Fruit fly (Drosophila melanogaster) whole organism, pupa: ENCODE results near the gene Tip60.
A peak's percentile ranks its signal among the peaks of the same experiment; 100 is the strongest.

Experiments
- CG10348 ChIP-seq: fragments of 200-800 bp; sonication (Bioruptor generic); IDR thresholded peaks from 2 replicates; pipeline ENCODE4 v1.3.6; 2022; ENCODE audit warnings: missing biosample characterization, missing genetic modification characterization
- CG12605 ChIP-seq: fragments of 200-800 bp; sonication (Bioruptor generic); IDR thresholded peaks from 2 replicates; pipeline ENCODE4 v1.3.6; 2022; ENCODE audit warnings: missing biosample characterization, missing genetic modification characterization
- CG13204 ChIP-seq: fragments of 200-800 bp; sonication (Bioruptor generic); optimal IDR thresholded peaks from 2 replicates; lab custom pipeline; 2018; ENCODE audit warnings: missing biosample characterization, mild to moderate bottlenecking, missing genetic modification characterization, moderate library complexity
- CG14655 ChIP-seq: fragments of 200-800 bp; sonication (Bioruptor generic); optimal IDR thresholded peaks from 3 replicates; lab custom pipeline; 2017; ENCODE audit warnings: mild to moderate bottlenecking, missing biosample characterization, missing genetic modification reagents, missing genetic modification characterization
- CG15710 ChIP-seq: fragments of 200-800 bp; sonication (Bioruptor generic); optimal IDR thresholded peaks from 2 replicates; lab custom pipeline; 2018; ENCODE audit warnings: missing biosample characterization, mild to moderate bottlenecking, missing genetic modification characterization, moderate library complexity
- CG17806 ChIP-seq: fragments of 200-800 bp; sonication (Bioruptor generic); optimal IDR thresholded peaks from 2 replicates; lab custom pipeline; 2018; ENCODE audit warnings: missing biosample characterization, mild to moderate bottlenecking, missing genetic modification characterization, moderate library complexity
- CG32121 ChIP-seq: fragments of 200-800 bp; sonication (Bioruptor generic); IDR thresholded peaks from 2 replicates; pipeline ENCODE4 v1.3.6; 2022; ENCODE audit warnings: missing biosample characterization, missing genetic modification characterization
- CG34367 ChIP-seq: fragments of 200-800 bp; sonication (Bioruptor generic); optimal IDR thresholded peaks from 2 replicates; lab custom pipeline; 2018; ENCODE audit warnings: missing biosample characterization, mild to moderate bottlenecking, missing genetic modification characterization
- CG4496 ChIP-seq: fragments of 200-800 bp; sonication (Bioruptor generic); IDR thresholded peaks from 3 replicates; pipeline ENCODE4 v1.3.6; 2022; ENCODE audit warnings: missing biosample characterization, missing genetic modification characterization
- CG8159 ChIP-seq: fragments of 200-800 bp; sonication (Bioruptor generic); optimal IDR thresholded peaks from 3 replicates; lab custom pipeline; 2018; ENCODE audit warnings: missing biosample characterization, mild to moderate bottlenecking, missing genetic modification characterization, moderate library complexity
- CG8301 ChIP-seq: fragments of 200-800 bp; sonication (Bioruptor generic); optimal IDR thresholded peaks from 2 replicates; lab custom pipeline; 2018; ENCODE audit warnings: missing biosample characterization, mild to moderate bottlenecking, missing genetic modification characterization
- CG9948 ChIP-seq: fragments of 200-800 bp; sonication (Bioruptor generic); optimal IDR thresholded peaks from 2 replicates; lab custom pipeline; 2018; ENCODE audit warnings: missing biosample characterization, mild to moderate bottlenecking, missing genetic modification characterization, moderate library complexity
- D1 ChIP-seq: fragments of 200-800 bp; sonication (Bioruptor generic); optimal IDR thresholded peaks from 2 replicates; lab custom pipeline; 2018; ENCODE audit warnings: missing biosample characterization, mild to moderate bottlenecking, missing genetic modification characterization, moderate library complexity
- EcR ChIP-seq: fragments of 200-800 bp; sonication (Bioruptor generic); optimal IDR thresholded peaks from 3 replicates; lab custom pipeline; 2019; ENCODE audit warnings: missing biosample characterization, missing genetic modification characterization, mild to moderate bottlenecking, moderate library complexity, missing genetic modification reagents
- Ets98B ChIP-seq: fragments of 200-800 bp; sonication (Bioruptor generic); IDR thresholded peaks from 2 replicates; pipeline ENCODE4 v1.3.6; 2022; ENCODE audit warnings: missing biosample characterization, missing genetic modification characterization
- Pif1A ChIP-seq: fragments of 200-800 bp; sonication (Bioruptor generic); optimal IDR thresholded peaks from 3 replicates; lab custom pipeline; 2016; ENCODE audit warnings: missing biosample characterization, missing genetic modification characterization
- Pif1B ChIP-seq: fragments of 200-800 bp; sonication (Bioruptor generic); optimal IDR thresholded peaks from 3 replicates; lab custom pipeline; 2016; ENCODE audit warnings: missing biosample characterization, missing genetic modification characterization
- Snoo ChIP-seq: fragments of 200-800 bp; sonication (Bioruptor generic); optimal IDR thresholded peaks from 3 replicates; lab custom pipeline; 2017; ENCODE audit warnings: missing biosample characterization, mild to moderate bottlenecking, missing genetic modification characterization, inconsistent platforms
- fd96Ca ChIP-seq: fragments of 200-800 bp; sonication (Bioruptor generic); IDR thresholded peaks from 3 replicates; pipeline ENCODE4 v1.3.6; 2022; ENCODE audit warnings: missing biosample characterization, missing genetic modification characterization
- gl ChIP-seq: fragments of 200-800 bp; sonication (Bioruptor generic); optimal IDR thresholded peaks from 2 replicates; lab custom pipeline; 2018; ENCODE audit warnings: missing biosample characterization, mild to moderate bottlenecking, missing genetic modification characterization
- rn ChIP-seq: fragments of 200-800 bp; sonication (Bioruptor generic); IDR thresholded peaks from 2 replicates; pipeline ENCODE4 v1.3.6; 2022; ENCODE audit warnings: missing biosample characterization, missing genetic modification characterization

Gene Tip60

dm6 chrX:4108612-4109173 is 8.6 kb downstream of the Tip60 start:
- peak; percentile 97 for TF ChIP-seq EcR
- no peak for TF ChIP-seq CG17806 (tag; lab: Kevin White, UChicago)
- TF ChIP-seq, all 21 proteins: peak for 1

- peak; percentile 64 for TF ChIP-seq CG15710 (tag; lab: Kevin White, UChicago)
- TF ChIP-seq CG10348 (GFP tag; lab: Robert Waterston, UW): no peak
- TF ChIP-seq CG4496 (GFP tag; lab: Robert Waterston, UW): no peak
- TF ChIP-seq Pif1A (GFP tag; lab: Kevin White, UChicago): peak; percentile 49
- no peak for TF ChIP-seq EcR
- peak; percentile 28 for TF ChIP-seq CG17806 (tag; lab: Kevin White, UChicago)
- TF ChIP-seq D1 (tag; lab: Kevin White, UChicago): no peak
- peak; percentile 49 for TF ChIP-seq CG8301 (tag; lab: Kevin White, UChicago)
- peak; percentile 48 for TF ChIP-seq CG14655 (GFP tag; lab: Kevin White, UChicago)
- TF ChIP-seq fd96Ca (GFP tag; lab: Robert Waterston, UW): no peak
- peak; percentile 45 for TF ChIP-seq CG34367 (tag; lab: Kevin White, UChicago)
- TF ChIP-seq Pif1B (GFP tag; lab: Kevin White, UChicago): no peak
- TF ChIP-seq CG9948: peak; percentile 30
- TF ChIP-seq CG13204 (GFP tag; lab: Kevin White, UChicago): no peak
- peak; percentile 18 for TF ChIP-seq gl (tag; lab: Kevin White, UChicago)
- TF ChIP-seq CG12605 (GFP tag; lab: Robert Waterston, UW): no peak
- TF ChIP-seq rn (GFP tag; lab: Robert Waterston, UW): no peak
- peak; percentile 49 for TF ChIP-seq CG8159 (tag; lab: Kevin White, UChicago)
- TF ChIP-seq CG32121 (GFP tag; lab: Robert Waterston, UW): 0 out of 2 replicates have a peak, but pooled peaks have one; percentile 41
- TF ChIP-seq Snoo (tag; lab: Kevin White, UChicago): no peak
- TF ChIP-seq Ets98B (GFP tag; lab: Robert Waterston, UW): no peak
- TF ChIP-seq, all 21 proteins: peak for 10
These were observed 9.2 kb downstream of the Tip60 start for dm6 chrX:4108114-4108439.

- TF ChIP-seq EcR (peak; percentile 19), CG17806 (tag; lab: Kevin White, UChicago) (no peak), CG9948 (no peak)
- TF ChIP-seq, all 21 proteins: peak for 1
These were observed 9.8 kb downstream of the Tip60 start for dm6 chrX:4107261-4108113.

DNA sequence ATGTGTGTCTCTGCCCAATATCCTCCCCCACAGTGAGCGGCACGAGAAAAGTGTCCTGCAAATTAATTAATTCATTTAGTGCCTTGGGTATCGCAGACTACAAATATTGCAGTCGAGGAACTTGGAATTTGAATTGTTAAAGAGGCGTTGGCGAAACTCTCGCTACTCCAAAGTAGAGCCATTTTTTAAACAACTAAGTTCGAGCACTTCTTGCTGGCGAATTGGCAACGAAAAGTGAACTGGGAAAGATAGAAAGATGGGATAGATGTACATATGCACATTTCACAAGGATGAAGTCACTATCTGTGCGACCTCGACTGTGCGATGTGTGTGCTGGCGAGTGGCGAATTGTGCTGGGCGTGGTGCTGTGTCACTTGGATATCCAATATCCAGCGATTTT is 10.5 kb downstream of the Tip60 start:
- TF ChIP-seq CG34367 (tag; lab: Kevin White, UChicago) (peak; percentile 75), CG12605 (GFP tag; lab: Robert Waterston, UW) (peak; percentile 28), CG4496 (GFP tag; lab: Robert Waterston, UW) (peak; percentile 69; the same call in 2 of the 3 replicates), Pif1A (GFP tag; lab: Kevin White, UChicago) (peak; percentile 63), CG15710 (tag; lab: Kevin White, UChicago) (peak; percentile 78), EcR (no peak), D1 (tag; lab: Kevin White, UChicago) (no peak), CG13204 (GFP tag; lab: Kevin White, UChicago) (peak; percentile 50), Pif1B (GFP tag; lab: Kevin White, UChicago) (peak; percentile 58), CG10348 (GFP tag; lab: Robert Waterston, UW) (peak; percentile 26; the same call in 1 of the 2 replicates), rn (GFP tag; lab: Robert Waterston, UW) (no peak), CG14655 (GFP tag; lab: Kevin White, UChicago) (no peak), fd96Ca (GFP tag; lab: Robert Waterston, UW) (peak; percentile 73), gl (tag; lab: Kevin White, UChicago) (peak; percentile 47), CG8301 (tag; lab: Kevin White, UChicago) (peak; percentile 81), CG8159 (tag; lab: Kevin White, UChicago) (peak; percentile 79), Ets98B (GFP tag; lab: Robert Waterston, UW) (peak; percentile 39), Snoo (tag; lab: Kevin White, UChicago) (peak; percentile 43), CG32121 (GFP tag; lab: Robert Waterston, UW) (peak; percentile 57; the same call in 1 of the 2 replicates), CG9948 (peak; percentile 71), CG17806 (tag; lab: Kevin White, UChicago) (peak; percentile 63)

dm6 chrX:4106240-4106639 is 11.0 kb downstream of the Tip60 start:
- no peak for TF ChIP-seq Pif1B (GFP tag; lab: Kevin White, UChicago)
- no peak for TF ChIP-seq Ets98B (GFP tag; lab: Robert Waterston, UW)
- no peak for TF ChIP-seq CG32121 (GFP tag; lab: Robert Waterston, UW)
- TF ChIP-seq CG17806 (tag; lab: Kevin White, UChicago): no peak
- no peak for TF ChIP-seq CG4496 (GFP tag; lab: Robert Waterston, UW)
- no peak for TF ChIP-seq EcR
- no peak for TF ChIP-seq CG10348 (GFP tag; lab: Robert Waterston, UW)
- no peak for TF ChIP-seq fd96Ca (GFP tag; lab: Robert Waterston, UW)
